Worm (Caenorhabditis elegans) whole organism, midembryonic: ENCODE measurements around the gene hrg-10.

Experiments
- flt-1 ChIP-seq: fragments of 200-800 bp; sonication (Bioruptor generic); IDR thresholded peaks from 2 replicates; pipeline ENCODE4 v1.3.6; 2022; ENCODE audit warnings: missing genetic modification characterization, missing compliant biosample characterization
- med-1 ChIP-seq: sonication (generic microtip); optimal IDR thresholded peaks from 2 replicates; lab custom pipeline; 2017; ENCODE audit warnings: missing genetic modification characterization, mild to moderate bottlenecking, missing compliant biosample characterization, antibody characterized with exemption, missing genetic modification reagents; ENCODE audit not compliant: insufficient read depth
- ref-1 ChIP-seq: fragments of 200-800 bp; sonication (Bioruptor generic); conservative IDR thresholded peaks from 2 replicates; pipeline ENCODE4 v1.3.6; 2022; ENCODE audit warnings: missing genetic modification reagents, missing genetic modification characterization, missing compliant biosample characterization

- TF ChIP-seq med-1 (GFP tag; lab: Kevin White, UChicago) (no peak), flt-1 (GFP tag; lab: Robert Waterston, UW) (peak; percentile 57; the same call in 1 of the 2 replicates), ref-1 (no peak)
Measured at ce11 chrV:18980980-18981529, 23.9 kb upstream of the hrg-10 start, which contains the start of the genes mrps-35 and sws-1.
